Fruit fly (Drosophila melanogaster) whole organism, embryonic: ENCODE measurements around the gene rdhB.

ENCODE experiments used
- Blimp-1 ChIP-seq: fragments of 200-800 bp; sonication (Bioruptor generic); optimal IDR thresholded peaks from 3 replicates; lab custom pipeline; 2018; ENCODE audit warnings: missing biosample characterization, missing genetic modification characterization, mild to moderate bottlenecking, moderate library complexity, missing genetic modification reagents
- Bteb2 ChIP-seq: fragments of 200-800 bp; sonication (Bioruptor generic); optimal IDR thresholded peaks from 2 replicates; lab custom pipeline; 2016; ENCODE audit warnings: missing biosample characterization, missing genetic modification characterization
- CG11504 ChIP-seq: fragments of 200-800 bp; sonication (Bioruptor generic); optimal IDR thresholded peaks from 3 replicates; lab custom pipeline; 2019; ENCODE audit warnings: missing biosample characterization, mild to moderate bottlenecking, missing genetic modification characterization, moderate library complexity
- CG12236 ChIP-seq: fragments of 200-800 bp; sonication (Bioruptor generic); optimal IDR thresholded peaks from 2 replicates; lab custom pipeline; 2016; ENCODE audit warnings: missing biosample characterization, missing genetic modification characterization
- CG12659 ChIP-seq: fragments of 200-800 bp; sonication (Bioruptor generic); optimal IDR thresholded peaks from 3 replicates; lab custom pipeline; 2017; ENCODE audit warnings: mild to moderate bottlenecking, missing biosample characterization, missing genetic modification reagents, missing genetic modification characterization
- CG14050 ChIP-seq: fragments of 200-800 bp; sonication (Bioruptor generic); IDR thresholded peaks from 3 replicates; pipeline ENCODE4 v1.3.6; 2022; ENCODE audit warnings: missing biosample characterization, missing genetic modification characterization
- CG15011 ChIP-seq: fragments of 200-800 bp; sonication (Bioruptor generic); optimal IDR thresholded peaks from 3 replicates; lab custom pipeline; 2018; ENCODE audit warnings: missing biosample characterization, mild to moderate bottlenecking, missing genetic modification characterization
- CG17829 ChIP-seq: fragments of 200-800 bp; optimal IDR thresholded peaks from 2 replicates; lab custom pipeline; 2019; ENCODE audit warnings: missing biosample characterization, mild to moderate bottlenecking, missing genetic modification characterization, moderate library complexity
- CG18476 ChIP-seq: fragments of 200-800 bp; sonication (Bioruptor generic); optimal IDR thresholded peaks from 2 replicates; lab custom pipeline; 2016; ENCODE audit warnings: missing biosample characterization, mild to moderate bottlenecking, missing genetic modification characterization
- CG31224 ChIP-seq: fragments of 200-800 bp; sonication (Bioruptor generic); IDR thresholded peaks from 2 replicates; pipeline ENCODE4 v1.3.6; 2022; ENCODE audit warnings: missing biosample characterization, missing genetic modification characterization
- CG7556 ChIP-seq: fragments of 200-800 bp; sonication (Bioruptor generic); optimal IDR thresholded peaks from 2 replicates; lab custom pipeline; 2017; ENCODE audit warnings: missing biosample characterization, mild to moderate bottlenecking, missing genetic modification characterization
- CG8388 ChIP-seq: fragments of 200-800 bp; sonication (Bioruptor generic); optimal IDR thresholded peaks from 2 replicates; lab custom pipeline; 2019; ENCODE audit warnings: missing biosample characterization, mild to moderate bottlenecking, missing genetic modification characterization, moderate library complexity
- CG9727 ChIP-seq: fragments of 200-800 bp; sonication (Bioruptor generic); optimal IDR thresholded peaks from 3 replicates; lab custom pipeline; 2017; ENCODE audit warnings: missing biosample characterization, mild to moderate bottlenecking, missing genetic modification characterization
- CG9817 ChIP-seq: fragments of 200-800 bp; sonication (Bioruptor generic); optimal IDR thresholded peaks from 2 replicates; lab custom pipeline; 2018; ENCODE audit warnings: missing biosample characterization, mild to moderate bottlenecking, missing genetic modification characterization, moderate library complexity
- Dbx ChIP-seq: fragments of 200-800 bp; sonication (Bioruptor generic); IDR thresholded peaks from 3 replicates; pipeline ENCODE4 v1.3.6; 2022; ENCODE audit warnings: missing biosample characterization, missing genetic modification characterization
- Dek ChIP-seq: fragments of 200-800 bp; sonication (Bioruptor generic); optimal IDR thresholded peaks from 3 replicates; lab custom pipeline; 2019; ENCODE audit warnings: missing biosample characterization, mild to moderate bottlenecking, missing genetic modification characterization, moderate library complexity
- Ets65A ChIP-seq: fragments of 200-800 bp; sonication (Bioruptor generic); peaks from one replicate; lab custom pipeline; 2016; ENCODE audit warnings: missing biosample characterization, missing genetic modification characterization
- Fer3 ChIP-seq: fragments of 200-800 bp; sonication (Bioruptor generic); optimal IDR thresholded peaks from 2 replicates; lab custom pipeline; 2018; ENCODE audit warnings: missing biosample characterization, mild to moderate bottlenecking, missing genetic modification characterization, moderate library complexity
- H15 ChIP-seq: fragments of 200-800 bp; sonication (Bioruptor generic); IDR thresholded peaks from 3 replicates; pipeline ENCODE4 v1.3.6; 2022; ENCODE audit warnings: missing biosample characterization, missing genetic modification characterization
- H2.0 ChIP-seq: fragments of 200-800 bp; sonication (Bioruptor generic); IDR thresholded peaks from 2 replicates; pipeline ENCODE4 v1.3.6; 2022; ENCODE audit warnings: missing biosample characterization, missing genetic modification characterization
- Hand ChIP-seq: fragments of 200-800 bp; sonication (Bioruptor generic); optimal IDR thresholded peaks from 2 replicates; lab custom pipeline; 2017; ENCODE audit warnings: mild to moderate bottlenecking, missing biosample characterization, missing genetic modification reagents, missing genetic modification characterization
- HmgD ChIP-seq: fragments of 200-800 bp; sonication (Bioruptor generic); optimal IDR thresholded peaks from 3 replicates; lab custom pipeline; 2016; ENCODE audit warnings: missing biosample characterization, missing genetic modification characterization
- Hmr ChIP-seq: fragments of 200-800 bp; sonication (Bioruptor generic); optimal IDR thresholded peaks from 3 replicates; lab custom pipeline; 2017; ENCODE audit warnings: mild to moderate bottlenecking, missing biosample characterization, missing genetic modification reagents, missing genetic modification characterization
- Hr78 ChIP-seq, 2 experiments: fragments of 200-800 bp in 1 of 2; fragments of >200 bp in 1 of 2; sonication (Bioruptor generic) in 1 of 2; optimal IDR thresholded peaks; 2 replicates each; lab custom pipeline; 2017 to 2019; ENCODE audit warnings: missing biosample characterization in 2 of 2, missing genetic modification characterization in 2 of 2, mild to moderate bottlenecking in 1 of 2, moderate library complexity in 1 of 2
- Lhr ChIP-seq: fragments of 200-800 bp; sonication (Bioruptor generic); optimal IDR thresholded peaks from 3 replicates; lab custom pipeline; 2017; ENCODE audit warnings: mild to moderate bottlenecking, missing biosample characterization, missing genetic modification reagents, missing genetic modification characterization
- MESR4 ChIP-seq: fragments of 200-800 bp; sonication (Bioruptor generic); optimal IDR thresholded peaks from 2 replicates; lab custom pipeline; 2018; ENCODE audit warnings: missing biosample characterization, mild to moderate bottlenecking, missing genetic modification characterization, moderate library complexity
- Pdp1 ChIP-seq, 2 experiments: fragments of 200-800 bp; sonication (Bioruptor generic); optimal IDR thresholded peaks; 3 replicates each; lab custom pipeline; 2016; ENCODE audit warnings: missing biosample characterization in 2 of 2, missing genetic modification characterization in 2 of 2, mild to moderate bottlenecking in 1 of 2, moderate library complexity in 1 of 2
- Rfx ChIP-seq: fragments of 200-800 bp; sonication (Bioruptor generic); IDR thresholded peaks from 2 replicates; pipeline ENCODE4 v1.3.6; 2022; ENCODE audit warnings: missing biosample characterization, missing genetic modification characterization
- Sin3A ChIP-seq: fragments of >200 bp; optimal IDR thresholded peaks from 2 replicates; lab custom pipeline; 2018
- Xbp1 ChIP-seq: fragments of 200-800 bp; sonication (Bioruptor generic); optimal IDR thresholded peaks from 3 replicates; lab custom pipeline; 2016; ENCODE audit warnings: missing biosample characterization, mild to moderate bottlenecking, missing genetic modification characterization
- Xrp1 ChIP-seq: fragments of 200-800 bp; sonication (Bioruptor generic); IDR thresholded peaks from 2 replicates; pipeline ENCODE4 v1.3.6; 2022; ENCODE audit warnings: missing biosample characterization, missing genetic modification characterization
- chinmo ChIP-seq: fragments of 200-800 bp; sonication (Bioruptor generic); IDR thresholded peaks from 4 replicates; pipeline ENCODE4 v1.3.6; 2022; ENCODE audit warnings: missing biosample characterization, missing genetic modification characterization; ENCODE audit not compliant: partially characterized antibody
- crp ChIP-seq, 2 experiments: fragments of 200-800 bp; sonication (Bioruptor generic); optimal IDR thresholded peaks; 2 replicates in 1 of 2; 3 replicates in 1 of 2; lab custom pipeline; 2017; ENCODE audit warnings: missing biosample characterization in 2 of 2, missing genetic modification characterization in 2 of 2, mild to moderate bottlenecking in 1 of 2, moderate library complexity in 1 of 2
- emc ChIP-seq: fragments of 200-800 bp; sonication (Bioruptor generic); optimal IDR thresholded peaks from 2 replicates; lab custom pipeline; 2016; ENCODE audit warnings: missing biosample characterization, missing genetic modification characterization
- eve ChIP-seq, 2 experiments: fragments of >200 bp; optimal IDR thresholded peaks; 2 replicates each; lab custom pipeline; 2017; ENCODE audit warnings: missing biosample characterization in 2 of 2, missing genetic modification characterization in 2 of 2
- gfzf ChIP-seq: fragments of 200-800 bp; sonication (Bioruptor generic); optimal IDR thresholded peaks from 2 replicates; lab custom pipeline; 2016; ENCODE audit warnings: missing biosample characterization, mild to moderate bottlenecking, missing genetic modification characterization, moderate library complexity
- gsb-n ChIP-seq: fragments of 200-800 bp; sonication (Bioruptor generic); optimal IDR thresholded peaks from 3 replicates; lab custom pipeline; 2018; ENCODE audit warnings: missing biosample characterization, mild to moderate bottlenecking, missing genetic modification characterization
- h ChIP-seq: fragments of >200 bp; optimal IDR thresholded peaks from 2 replicates; lab custom pipeline; 2017
- kay ChIP-seq: fragments of 200-800 bp; sonication (Bioruptor generic); optimal IDR thresholded peaks from 2 replicates; lab custom pipeline; 2016; ENCODE audit warnings: missing biosample characterization, missing genetic modification characterization
- pb ChIP-seq: fragments of 200-800 bp; sonication (Bioruptor generic); optimal IDR thresholded peaks from 3 replicates; lab custom pipeline; 2016; ENCODE audit warnings: missing biosample characterization, missing genetic modification characterization
- sens ChIP-seq: fragments of 200-800 bp; sonication (Bioruptor generic); peaks from one replicate; lab custom pipeline; 2016; ENCODE audit warnings: missing biosample characterization, missing genetic modification characterization
- trem ChIP-seq: fragments of 200-800 bp; optimal IDR thresholded peaks from 3 replicates; lab custom pipeline; 2019; ENCODE audit warnings: missing biosample characterization, mild to moderate bottlenecking, missing genetic modification characterization, moderate library complexity
- trh ChIP-seq: fragments of 200-800 bp; sonication (Bioruptor generic); optimal IDR thresholded peaks from 2 replicates; lab custom pipeline; 2016; ENCODE audit warnings: missing biosample characterization, missing genetic modification characterization
- twi ChIP-seq: fragments of 200-800 bp; optimal IDR thresholded peaks from 2 replicates; lab custom pipeline; 2019; ENCODE audit warnings: missing biosample characterization, mild to moderate bottlenecking, missing genetic modification characterization, moderate library complexity
- zen ChIP-seq: fragments of 200-800 bp; sonication (Bioruptor generic); optimal IDR thresholded peaks from 3 replicates; lab custom pipeline; 2018; ENCODE audit warnings: missing biosample characterization, mild to moderate bottlenecking, missing genetic modification characterization, moderate library complexity

rdhB gene

DNA sequence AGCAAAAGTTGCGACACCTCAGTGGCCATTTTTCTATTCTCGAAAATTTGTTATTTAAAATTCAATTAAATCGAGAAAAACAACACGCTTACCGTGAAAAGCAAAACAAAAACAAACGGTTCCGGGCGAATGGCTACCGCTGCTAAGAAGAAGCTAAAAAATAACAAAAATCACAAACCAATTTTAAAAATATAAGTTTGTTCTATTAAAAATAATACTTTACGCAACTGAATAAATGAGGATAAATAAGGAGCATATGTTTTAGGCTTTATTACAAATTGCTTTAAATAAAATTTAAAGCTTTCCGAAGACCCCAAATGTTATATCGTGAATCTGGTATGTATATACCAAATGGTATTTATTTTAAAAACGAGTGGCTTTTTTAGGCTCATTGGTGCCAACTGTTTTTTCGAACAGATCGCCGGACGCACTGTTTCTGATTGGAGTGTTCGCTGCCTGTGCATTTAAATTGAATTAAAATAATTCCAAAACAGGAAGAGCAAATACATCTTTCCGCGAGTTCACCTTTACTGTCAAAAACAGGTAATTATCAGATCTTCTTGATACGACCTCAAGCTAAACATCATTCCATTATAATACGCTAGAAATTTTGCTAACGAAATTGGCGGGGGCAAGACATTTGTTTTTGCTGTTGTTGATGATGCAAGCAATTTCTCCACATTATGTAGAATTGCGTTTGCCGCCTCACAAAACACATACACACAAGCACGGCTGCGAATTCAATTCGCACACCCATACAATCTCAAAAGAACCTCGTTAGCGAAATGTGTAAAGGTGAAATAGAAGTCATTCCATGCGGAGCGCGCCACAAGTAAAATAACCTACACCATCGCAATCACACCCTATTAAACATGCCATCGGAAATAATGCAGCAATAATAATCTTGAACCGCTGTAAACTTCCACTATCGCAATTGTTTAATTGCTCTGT lies 15.9 kb downstream of the rdhB start, which contains the start of the genes Polr3F and PyK (continued):
- TF ChIP-seq CG31224 (no peak), trh (no peak), CG9817 (tag; lab: Kevin White, UChicago) (peak; percentile 7), Hand (GFP tag; lab: Kevin White, UChicago) (no peak), twi (tag; lab: Kevin White, UChicago) (peak; percentile 9), trem (tag; lab: Kevin White, UChicago) (peak; percentile 57), Dek (tag; lab: Kevin White, UChicago) (peak; percentile 3), gfzf (peak; percentile 79), gsb-n (tag; lab: Kevin White, UChicago) (peak; percentile 13), Hr78 (GFP tag; optimal IDR thresholded peaks at IDR 0.05; lab: Kevin White, UChicago) (no peak), CG17829 (tag; lab: Kevin White, UChicago) (peak; percentile 26), H15 (no peak), CG18476 (GFP tag; lab: Kevin White, UChicago) (peak; percentile 24), Lhr (peak; percentile 34), H2.0 (GFP tag; lab: Robert Waterston, UW) (no peak), eve (GFP tag; optimal IDR thresholded peaks at IDR 0.05; lab: Kevin White, UChicago) (no peak), CG12236 (no peak), Hmr (GFP tag; lab: Kevin White, UChicago) (peak; percentile 51), Fer3 (tag; lab: Kevin White, UChicago) (peak; percentile 40), CG15011 (GFP tag; lab: Kevin White, UChicago) (no peak), kay (GFP tag; lab: Kevin White, UChicago) (no peak), CG12659 (peak; percentile 53), CG7556 (GFP tag; lab: Kevin White, UChicago) (peak; percentile 5), crp (GFP tag; optimal IDR thresholded peaks at IDR 0.05; lab: Kevin White, UChicago) (peak in 1 of 2 experiments; percentile 65), CG9727 (GFP tag; lab: Kevin White, UChicago) (peak; percentile 41), sens (GFP tag; lab: Kevin White, UChicago) (peak; percentile 80), emc (GFP tag; lab: Kevin White, UChicago) (no peak), Rfx (no peak), CG8388 (GFP tag; lab: Kevin White, UChicago) (peak; percentile 38), Xrp1 (GFP tag; lab: Robert Waterston, UW) (peak; percentile 20; the same call in 1 of the 2 replicates), Sin3A (lab: Kevin White, UChicago) (peak; percentile 18), CG11504 (tag; lab: Kevin White, UChicago) (peak; percentile 49), Dbx (no peak), h (lab: Kevin White, UChicago) (no peak), Xbp1 (GFP tag; lab: Kevin White, UChicago) (peak; percentile 30), zen (peak; percentile 28), Bteb2 (GFP tag; lab: Kevin White, UChicago) (peak; percentile 6), CG14050 (GFP tag; lab: Robert Waterston, UW) (no peak), Ets65A (GFP tag; lab: Kevin White, UChicago) (peak; percentile 23), Pdp1 (GFP tag; optimal IDR thresholded peaks at IDR 0.05; lab: Kevin White, UChicago) (peak in 1 of 2 experiments; percentile 79), pb (no peak), chinmo (GFP tag; lab: Robert Waterston, UW) (no peak), MESR4 (GFP tag; lab: Kevin White, UChicago) (peak; percentile 27), HmgD (GFP tag; lab: Kevin White, UChicago) (no peak), Blimp-1 (GFP tag; lab: Kevin White, UChicago) (peak; percentile 52)
- TF ChIP-seq, all 482 proteins: peak for 141
